Worm (Caenorhabditis elegans) whole organism, L4 larva: Measurements from ENCODE around the gene gldi-5.
A peak's percentile ranks its signal among the peaks of the same experiment; 100 is the strongest.
"Not testable (repeated sequence)": the region's sequence is repeated elsewhere in the genome, so short reads cannot be mapped to it uniquely, and the experiment has no call there.

Experiments used
- F49E8.2 ChIP-seq: sonication (generic microtip); optimal IDR thresholded peaks from 2 replicates; lab custom pipeline; 2016; ENCODE audit warnings: missing compliant biosample characterization, mild to moderate bottlenecking, missing genetic modification characterization, borderline replicate concordance
- T20F7.1 ChIP-seq: fragments of 200-800 bp; sonication (Bioruptor generic); optimal IDR thresholded peaks from 2 replicates; lab custom pipeline; 2018; ENCODE audit warnings: mild to moderate bottlenecking, missing genetic modification characterization, missing compliant biosample characterization
- T26A8.4 ChIP-seq: fragments of 200-800 bp; sonication (Bioruptor generic); IDR thresholded peaks from 2 replicates; pipeline ENCODE4 v1.3.6; 2022; ENCODE audit warnings: missing genetic modification characterization, missing compliant biosample characterization
- Y48G9A.11 ChIP-seq: fragments of 200-800 bp; sonication (Bioruptor generic); IDR thresholded peaks from 2 replicates; pipeline ENCODE4 v1.3.6; 2022; ENCODE audit warnings: missing genetic modification reagents, missing genetic modification characterization, missing compliant biosample characterization
- Y5F2A.4 ChIP-seq: fragments of 200-800 bp; sonication (Bioruptor generic); optimal IDR thresholded peaks from 2 replicates; lab custom pipeline; 2018; ENCODE audit warnings: mild to moderate bottlenecking, missing genetic modification characterization, missing compliant biosample characterization
- Y75B8A.6 ChIP-seq: fragments of 200-800 bp; sonication (Bioruptor generic); IDR thresholded peaks from 2 replicates; pipeline ENCODE4 v1.3.6; 2022; ENCODE audit warnings: missing genetic modification reagents, missing genetic modification characterization, missing compliant biosample characterization
- ZK337.2 ChIP-seq: fragments of 200-800 bp; sonication (Bioruptor generic); IDR thresholded peaks from 2 replicates; pipeline ENCODE4 v1.3.6; 2022; ENCODE audit warnings: missing genetic modification reagents, missing genetic modification characterization, missing compliant biosample characterization
- ZK546.5 ChIP-seq, 2 experiments: sonication (generic microtip); optimal IDR thresholded peaks; 2 replicates each; lab custom pipeline; 2017; ENCODE audit warnings: missing biosample characterization in 2 of 2, missing genetic modification characterization in 2 of 2
- aha-1 ChIP-seq: fragments of 150-350 bp; peaks from one replicate; lab custom pipeline; 2014; ENCODE audit warnings: missing biosample characterization, missing genetic modification characterization
- ceh-44 ChIP-seq: fragments of 200-800 bp; sonication (Bioruptor generic); IDR thresholded peaks from 2 replicates; pipeline ENCODE4 v1.3.6; 2022; ENCODE audit warnings: missing genetic modification reagents, missing genetic modification characterization, missing compliant biosample characterization
- ceh-62 ChIP-seq: sonication (generic microtip); optimal IDR thresholded peaks from 2 replicates; lab custom pipeline; 2017; ENCODE audit warnings: missing biosample characterization, missing genetic modification characterization
- ctbp-1 ChIP-seq: fragments of 200-800 bp; sonication (Bioruptor generic); IDR thresholded peaks from 2 replicates; pipeline ENCODE4 v1.3.6; 2022; ENCODE audit warnings: missing genetic modification reagents, missing genetic modification characterization, missing compliant biosample characterization
- daf-16 ChIP-seq, 3 experiments: sonication (generic microtip); optimal IDR thresholded peaks; 2 replicates each; lab custom pipeline; 2016 to 2017; ENCODE audit warnings: missing genetic modification characterization in 3 of 3, missing genetic modification reagents in 3 of 3, mild to moderate bottlenecking in 2 of 3, missing compliant biosample characterization in 2 of 3, missing biosample characterization in 1 of 3, moderate library complexity in 1 of 3
- daf-8 ChIP-seq: fragments of 200-800 bp; sonication (Bioruptor generic); IDR thresholded peaks from 2 replicates; pipeline ENCODE4 v1.3.6; 2022; ENCODE audit warnings: missing genetic modification characterization, missing compliant biosample characterization
- dmd-6 ChIP-seq: fragments of 200-800 bp; sonication (Bioruptor generic); IDR thresholded peaks from 2 replicates; pipeline ENCODE4 v1.3.6; 2022; ENCODE audit warnings: missing genetic modification reagents, missing genetic modification characterization, missing compliant biosample characterization
- dmd-9 ChIP-seq: fragments of 200-800 bp; sonication (Bioruptor generic); IDR thresholded peaks from 2 replicates; pipeline ENCODE4 v1.3.6; 2022; ENCODE audit warnings: missing genetic modification reagents, missing genetic modification characterization, missing compliant biosample characterization
- hmg-1.1 ChIP-seq: fragments of 200-800 bp; sonication (Bioruptor generic); IDR thresholded peaks from 2 replicates; pipeline ENCODE4 v1.3.6; 2022; ENCODE audit warnings: missing genetic modification reagents, missing genetic modification characterization, missing compliant biosample characterization
- lin-1 ChIP-seq: fragments of 200-800 bp; sonication (Bioruptor generic); IDR thresholded peaks from 2 replicates; pipeline ENCODE4 v1.3.6; 2022; ENCODE audit warnings: missing genetic modification reagents, missing genetic modification characterization, missing compliant biosample characterization
- lin-13 ChIP-seq: fragments of 150-350 bp; optimal IDR thresholded peaks from 2 replicates; lab custom pipeline; 2014; ENCODE audit warnings: missing biosample characterization, missing genetic modification reagents, missing genetic modification characterization
- lin-29 ChIP-seq: fragments of 200-800 bp; sonication (Bioruptor generic); IDR thresholded peaks from 2 replicates; pipeline ENCODE4 v1.3.6; 2022; ENCODE audit warnings: missing genetic modification reagents, missing genetic modification characterization, missing compliant biosample characterization
- lin-38 ChIP-seq: fragments of 200-800 bp; sonication (Bioruptor generic); IDR thresholded peaks from 2 replicates; pipeline ENCODE4 v1.3.6; 2022; ENCODE audit warnings: missing genetic modification reagents, missing genetic modification characterization, missing compliant biosample characterization
- lin-39 ChIP-seq: fragments of 150-350 bp; optimal IDR thresholded peaks from 2 replicates; lab custom pipeline; 2014; ENCODE audit warnings: missing biosample characterization, missing genetic modification reagents, missing genetic modification characterization
- mdt-29 ChIP-seq: fragments of 200-800 bp; sonication (Bioruptor generic); IDR thresholded peaks from 2 replicates; pipeline ENCODE4 v1.3.6; 2022; ENCODE audit warnings: missing genetic modification reagents, missing genetic modification characterization, missing compliant biosample characterization
- mxl-2 ChIP-seq: fragments of 200-800 bp; sonication (Bioruptor generic); conservative IDR thresholded peaks from 2 replicates; pipeline ENCODE4 v1.3.6; 2022; ENCODE audit warnings: missing genetic modification reagents, missing genetic modification characterization, missing compliant biosample characterization
- nhr-42 ChIP-seq: fragments of 200-800 bp; sonication (Bioruptor generic); IDR thresholded peaks from 2 replicates; pipeline ENCODE4 v1.3.6; 2022; ENCODE audit warnings: missing genetic modification characterization, missing compliant biosample characterization
- pha-4 ChIP-seq, 2 experiments: fragments of 150-350 bp in 1 of 2; fragments of 200-800 bp in 1 of 2; sonication (Bioruptor generic) in 1 of 2; IDR thresholded peaks in 1 of 2; optimal IDR thresholded peaks in 1 of 2; 2 replicates each; pipeline versions ENCODE4 v1.3.6 to Lab custom; 2014 to 2022; ENCODE audit warnings: missing genetic modification characterization in 2 of 2, missing genetic modification reagents in 2 of 2, missing biosample characterization in 1 of 2, missing compliant biosample characterization in 1 of 2
- php-3 ChIP-seq: fragments of 200-800 bp; sonication (Bioruptor generic); IDR thresholded peaks from 2 replicates; pipeline ENCODE4 v1.3.6; 2022; ENCODE audit warnings: missing genetic modification reagents, missing genetic modification characterization, missing compliant biosample characterization
- rbr-2 ChIP-seq: sonication (generic microtip); optimal IDR thresholded peaks from 2 replicates; lab custom pipeline; 2016; ENCODE audit warnings: missing genotype, missing genetic modification characterization, missing compliant biosample characterization
- set-16 ChIP-seq: fragments of 200-800 bp; sonication (Bioruptor generic); IDR thresholded peaks from 2 replicates; pipeline ENCODE4 v1.3.6; 2022; ENCODE audit warnings: missing genetic modification reagents, missing genetic modification characterization, missing compliant biosample characterization
- snpc-1.2 ChIP-seq: fragments of 200-800 bp; sonication (Bioruptor generic); IDR thresholded peaks from 2 replicates; pipeline ENCODE4 v1.3.6; 2022; ENCODE audit warnings: missing genetic modification reagents, missing genetic modification characterization, missing compliant biosample characterization
- snpc-4 ChIP-seq: fragments of 150-350 bp; optimal IDR thresholded peaks from 2 replicates; lab custom pipeline; 2014; ENCODE audit warnings: missing biosample characterization, missing genetic modification characterization
- spr-3 ChIP-seq: fragments of 200-800 bp; sonication (Bioruptor generic); optimal IDR thresholded peaks from 2 replicates; lab custom pipeline; 2018; ENCODE audit warnings: mild to moderate bottlenecking, missing genetic modification characterization, missing compliant biosample characterization
- tra-1 ChIP-seq: fragments of 200-800 bp; sonication (Bioruptor generic); IDR thresholded peaks from 2 replicates; pipeline ENCODE4 v1.3.6; 2022; ENCODE audit warnings: missing genetic modification reagents, missing genetic modification characterization, missing compliant biosample characterization
- unc-62 ChIP-seq, 3 experiments: fragments of 150-350 bp in 1 of 3; sonication (generic microtip); optimal IDR thresholded peaks in 2 of 3; peaks in 1 of 3; 1 replicate in 1 of 3; 2 replicates in 2 of 3; lab custom pipeline; 2014 to 2017; ENCODE audit warnings: missing biosample characterization in 3 of 3, missing genetic modification characterization in 3 of 3, missing genetic modification reagents in 3 of 3, missing genotype in 1 of 3
- zfp-3 ChIP-seq: fragments of 200-800 bp; sonication (Bioruptor generic); conservative IDR thresholded peaks from 2 replicates; pipeline ENCODE4 v1.3.6; 2022; ENCODE audit warnings: missing genetic modification reagents, missing genetic modification characterization, missing compliant biosample characterization
- zip-2 ChIP-seq: fragments of 150-350 bp; optimal IDR thresholded peaks from 2 replicates; lab custom pipeline; 2014; ENCODE audit warnings: missing biosample characterization, missing genetic modification characterization

gldi-5 gene

ce11 chrIII:3699275-3699674, 27.0 kb downstream of the gldi-5 start, which contains the start of gene cyn-9 (continued):
- TF ChIP-seq lin-39 (tag; lab: Kevin White, UChicago): no peak
- TF ChIP-seq ZK546.5 (tag; optimal IDR thresholded peaks at IDR 0.05; lab: Kevin White, UChicago): no peak
- TF ChIP-seq daf-16 (GFP tag; optimal IDR thresholded peaks at IDR 0.05; lab: Kevin White, UChicago): no peak
- TF ChIP-seq daf-16 (tag; optimal IDR thresholded peaks at IDR 0.05; lab: Kevin White, UChicago): no peak
- no peak for TF ChIP-seq zip-2 (tag; lab: Kevin White, UChicago)
- TF ChIP-seq mdt-29 (GFP tag; lab: Robert Waterston, UW): no peak
- TF ChIP-seq T26A8.4 (GFP tag; lab: Robert Waterston, UW): peak; percentile 66
- TF ChIP-seq lin-13 (GFP tag; lab: Kevin White, UChicago): no peak
- TF ChIP-seq unc-62 (GFP tag; optimal IDR thresholded peaks at IDR 0.05 in 1 of 2; lab: Kevin White, UChicago): no peak
- no peak for TF ChIP-seq unc-62 (tag; optimal IDR thresholded peaks at IDR 0.05; lab: Kevin White, UChicago)
- TF ChIP-seq F49E8.2 (tag; lab: Kevin White, UChicago): no peak
- no peak for TF ChIP-seq Y5F2A.4 (GFP tag; lab: Kevin White, UChicago)
- no peak for TF ChIP-seq spr-3 (GFP tag; lab: Kevin White, UChicago)
- TF ChIP-seq snpc-4 (tag; lab: Kevin White, UChicago): no peak
- no peak for TF ChIP-seq ceh-62 (tag; lab: Kevin White, UChicago)
- no peak for TF ChIP-seq aha-1 (tag; lab: Kevin White, UChicago)
- no peak for TF ChIP-seq daf-8
- 0 out of 2 replicates have a peak, but pooled peaks have one; percentile 22 for TF ChIP-seq Y75B8A.6 (GFP tag; lab: Robert Waterston, UW)
- TF ChIP-seq ZK337.2 (GFP tag; lab: Robert Waterston, UW): no peak

DNA sequence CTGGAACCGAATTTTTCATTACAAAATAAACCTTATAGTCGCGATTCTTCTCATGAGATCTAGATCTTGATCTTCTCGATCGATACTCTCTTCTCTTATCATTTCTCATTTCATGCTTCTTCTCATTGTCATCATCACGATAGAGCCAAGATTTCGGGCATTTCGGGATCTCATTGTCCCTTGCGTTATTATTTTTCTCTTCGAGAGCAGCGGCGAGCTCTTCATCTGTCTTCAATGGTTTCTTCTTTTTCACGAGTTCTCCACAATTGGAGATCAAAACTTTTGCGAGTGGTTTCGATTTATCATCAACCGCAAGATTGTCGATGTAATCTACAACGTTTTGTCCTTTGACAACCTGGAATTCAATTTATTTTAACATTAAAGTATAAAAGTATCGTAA, 27.9 kb downstream of the gldi-5 start:
- peak; percentile 97 for TF ChIP-seq aha-1 (tag; lab: Kevin White, UChicago)
- TF ChIP-seq T20F7.1 (GFP tag; lab: Kevin White, UChicago): no peak
- TF ChIP-seq, all 104 proteins: peak for 1

DNA sequence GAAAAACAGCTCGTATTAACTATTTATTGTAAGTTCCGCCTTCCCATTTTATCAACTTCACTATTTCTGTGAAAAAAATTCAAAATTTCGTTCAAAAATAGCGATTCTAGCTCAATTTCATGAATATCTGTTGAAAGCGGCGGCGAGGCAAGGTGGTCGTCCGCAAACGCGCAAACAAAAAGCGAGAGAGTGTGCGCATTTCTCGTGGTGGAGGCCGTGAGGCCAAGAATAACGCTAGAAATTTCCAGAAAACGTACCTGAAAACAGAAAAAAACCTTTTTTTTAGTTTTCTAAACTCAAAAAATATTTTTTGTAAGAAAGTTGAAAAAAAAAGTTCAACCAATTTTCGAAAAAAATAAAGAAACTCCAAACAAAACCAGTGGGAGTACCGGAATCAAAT, 29.1 kb downstream of the gldi-5 start:
- TF ChIP-seq lin-38 (GFP tag; lab: Robert Waterston, UW): peak; percentile 65
- TF ChIP-seq hmg-1.1 (GFP tag; lab: Robert Waterston, UW): peak; percentile 47

ce11 chrIII:3695398-3695797, 30.9 kb downstream of the gldi-5 start:
- TF ChIP-seq hmg-1.1 (GFP tag; lab: Robert Waterston, UW): peak; percentile 88
- peak; percentile 69; the same call in 1 of the 2 replicates for TF ChIP-seq lin-29
- 0 out of 2 replicates have a peak, but pooled peaks have one; percentile 39 for TF ChIP-seq pha-4 (GFP tag; IDR thresholded peaks at IDR 0.05; lab: Robert Waterston, UW)
- TF ChIP-seq pha-4 (tag; optimal IDR thresholded peaks at IDR 0.05; lab: Kevin White, UChicago): not testable (repeated sequence)
- peak; percentile 23; the same call in 1 of the 2 replicates for TF ChIP-seq snpc-1.2
- TF ChIP-seq mdt-29 (GFP tag; lab: Robert Waterston, UW): 0 out of 2 replicates have a peak, but pooled peaks have one; percentile 46
- peak; percentile 65; the same call in 1 of the 2 replicates for TF ChIP-seq mxl-2
- peak; percentile 20 for TF ChIP-seq rbr-2
- TF ChIP-seq Y48G9A.11: 0 out of 2 replicates have a peak, but pooled peaks have one; percentile 25
- peak; percentile 70; the same call in 1 of the 2 replicates for TF ChIP-seq nhr-42
- peak; percentile 44; the same call in 1 of the 2 replicates for TF ChIP-seq lin-1 (GFP tag; lab: Robert Waterston, UW)
- 0 out of 2 replicates have a peak, but pooled peaks have one; percentile 65 for TF ChIP-seq dmd-9 (GFP tag; lab: Robert Waterston, UW)
- peak; percentile 88 for TF ChIP-seq lin-38 (GFP tag; lab: Robert Waterston, UW)
- peak; percentile 73 for TF ChIP-seq tra-1
- TF ChIP-seq set-16: peak; percentile 71
- 0 out of 2 replicates have a peak, but pooled peaks have one; percentile 63 for TF ChIP-seq php-3 (GFP tag; lab: Robert Waterston, UW)
- 0 out of 2 replicates have a peak, but pooled peaks have one; percentile 17 for TF ChIP-seq ceh-44 (GFP tag; lab: Robert Waterston, UW)
- TF ChIP-seq ctbp-1 (GFP tag; lab: Robert Waterston, UW): peak; percentile 66; the same call in 1 of the 2 replicates
- TF ChIP-seq dmd-6 (GFP tag; lab: Robert Waterston, UW): peak; percentile 62
- TF ChIP-seq zfp-3 (GFP tag; lab: Robert Waterston, UW): peak; percentile 64; the same call in 1 of the 2 replicates
